Fruit fly (Drosophila melanogaster) whole organism: ENCODE data around the gene Gdi.

Experiments
- CG8478 ChIP-seq: fragments of >200 bp; optimal IDR thresholded peaks from 2 replicates; lab custom pipeline; 2018; ENCODE audit warnings: inconsistent platforms
- psq ChIP-seq: fragments of >200 bp; optimal IDR thresholded peaks from 2 replicates; lab custom pipeline; 2017

DNA sequence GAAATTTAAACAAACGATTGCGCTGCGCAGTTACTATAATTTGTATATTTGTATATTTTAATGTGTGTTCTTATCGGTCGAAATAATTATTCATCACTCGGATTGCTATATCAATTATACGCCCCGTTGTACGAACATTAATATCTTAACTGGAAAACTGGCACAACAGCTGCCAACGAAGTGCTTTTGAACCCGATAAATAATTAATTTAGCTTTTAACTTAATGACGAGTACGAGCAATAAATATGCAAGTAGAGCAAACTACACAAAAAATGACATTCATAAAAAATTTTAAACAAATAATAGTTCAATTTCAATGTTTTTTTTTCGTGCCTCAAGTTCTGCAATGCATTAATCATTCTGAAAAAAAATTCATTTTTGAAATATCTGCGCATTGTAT lies 5.8 kb upstream of the Gdi start:
- TF ChIP-seq CG8478 (lab: Kevin White, UChicago) (no peak), psq (no peak)
